Worm (Caenorhabditis elegans) whole organism, L4/young adult: Measurements from ENCODE around the gene F57C7.4.

ENCODE experiments used
- W03F9.2 ChIP-seq: fragments of 150-350 bp; optimal IDR thresholded peaks from 2 replicates; lab custom pipeline; 2014; ENCODE audit warnings: missing biosample characterization, missing genetic modification characterization
- him-1 ChIP-seq: sonication (generic microtip); optimal IDR thresholded peaks from 2 replicates; lab custom pipeline; 2016; ENCODE audit warnings: missing genotype, missing genetic modification reagents, missing genetic modification characterization, missing compliant biosample characterization

ce11 chrX:10593234-10593633 is 3.9 kb upstream of the F57C7.4 start, which contains the start of gene sdn-1:
- TF ChIP-seq him-1 (no peak), W03F9.2 (tag; lab: Kevin White, UChicago) (no peak)
